Worm (Caenorhabditis elegans) whole organism, midembryonic: ENCODE data around the gene K08D10.11.
"Not testable (repeated sequence)": the region's sequence is repeated elsewhere in the genome, so short reads cannot be mapped to it uniquely, and the experiment has no call there.

Experiments used
- T22C8.4 ChIP-seq: fragments of 200-800 bp; sonication (Bioruptor generic); IDR thresholded peaks from 2 replicates; pipeline ENCODE4 v1.3.6; 2022; ENCODE audit warnings: missing genetic modification characterization, missing compliant biosample characterization
- cog-1 ChIP-seq: sonication (generic microtip); optimal IDR thresholded peaks from 2 replicates; lab custom pipeline; 2016; ENCODE audit warnings: missing genetic modification characterization, missing compliant biosample characterization
- flt-1 ChIP-seq: fragments of 200-800 bp; sonication (Bioruptor generic); IDR thresholded peaks from 2 replicates; pipeline ENCODE4 v1.3.6; 2022; ENCODE audit warnings: missing genetic modification characterization, missing compliant biosample characterization
- klf-2 ChIP-seq: fragments of 200-800 bp; sonication (Bioruptor generic); conservative IDR thresholded peaks from 2 replicates; pipeline ENCODE4 v1.3.6; 2022; ENCODE audit warnings: missing genetic modification reagents, missing genetic modification characterization, missing compliant biosample characterization
- med-1 ChIP-seq: sonication (generic microtip); optimal IDR thresholded peaks from 2 replicates; lab custom pipeline; 2017; ENCODE audit warnings: missing genetic modification characterization, mild to moderate bottlenecking, missing compliant biosample characterization, antibody characterized with exemption, missing genetic modification reagents; ENCODE audit not compliant: insufficient read depth
- ref-1 ChIP-seq: fragments of 200-800 bp; sonication (Bioruptor generic); conservative IDR thresholded peaks from 2 replicates; pipeline ENCODE4 v1.3.6; 2022; ENCODE audit warnings: missing genetic modification reagents, missing genetic modification characterization, missing compliant biosample characterization
- tab-1 ChIP-seq: fragments of 200-800 bp; sonication (Bioruptor generic); IDR thresholded peaks from 2 replicates; pipeline ENCODE4 v1.3.6; 2022; ENCODE audit warnings: missing genetic modification characterization, missing compliant biosample characterization
- ztf-23 ChIP-seq: fragments of 200-800 bp; sonication (Bioruptor generic); IDR thresholded peaks from 2 replicates; pipeline ENCODE4 v1.3.6; 2022; ENCODE audit warnings: missing genetic modification reagents, missing genetic modification characterization, missing compliant biosample characterization
- ztf-29 ChIP-seq: fragments of 200-800 bp; sonication (Bioruptor generic); IDR thresholded peaks from 2 replicates; pipeline ENCODE4 v1.3.6; 2022; ENCODE audit warnings: missing genetic modification reagents, missing genetic modification characterization, missing compliant biosample characterization

K08D10.11 gene

ce11 chrIV:4186099-4186498, at the start of gene K08D10.11:
TSS of gene K08D10.11 (minus strand) at chrIV:4186199.
- TF ChIP-seq ref-1 (GFP tag; lab: Robert Waterston, UW); ztf-23 (GFP tag; lab: Robert Waterston, UW); klf-2: not testable (repeated sequence)

DNA sequence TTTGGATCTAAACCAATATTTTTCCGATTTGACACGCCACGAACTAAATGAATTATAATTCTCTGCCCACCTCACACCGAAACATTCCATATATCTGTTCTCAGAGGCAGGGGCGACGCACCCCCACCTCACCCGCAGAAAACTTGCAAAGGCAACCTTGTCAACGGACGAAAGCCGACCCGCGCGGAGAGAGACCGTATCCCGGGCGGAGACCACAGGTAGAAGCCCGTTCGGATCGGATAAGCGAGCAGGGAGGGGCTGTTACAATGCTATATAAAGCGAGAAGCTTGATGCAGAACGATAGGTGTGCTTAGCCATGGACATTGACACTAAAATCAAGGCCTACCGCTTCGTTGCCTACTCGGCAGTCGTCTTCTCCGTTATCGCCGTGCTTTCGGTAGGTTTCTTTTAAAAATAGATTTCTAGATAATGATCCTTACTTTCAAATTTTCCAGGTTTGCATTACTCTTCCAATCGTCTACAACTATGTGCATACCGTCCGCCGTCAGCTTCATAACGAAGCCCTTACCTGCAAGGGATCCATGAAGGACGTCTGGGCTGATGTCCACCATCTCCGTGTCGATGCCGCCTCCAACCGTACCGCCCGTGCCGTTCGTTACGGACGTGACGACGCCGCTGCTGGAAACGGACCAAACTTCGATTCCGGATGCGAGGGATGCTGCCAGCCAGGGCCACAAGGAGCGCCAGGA, 49.5 kb upstream of the K08D10.11 start, which contains the start of the genes zipt-2.2 and dpy-13:
TSS of gene zipt-2.2 (minus strand) at position 51 of the 710 bp plus-strand sequence.
TSS of gene dpy-13 (plus strand) at position 300 of the 710 bp plus-strand sequence.
- no peak for TF ChIP-seq ztf-23 (GFP tag; lab: Robert Waterston, UW)
- no peak for TF ChIP-seq T22C8.4 (GFP tag; lab: Robert Waterston, UW)

- no peak for TF ChIP-seq ref-1 (GFP tag; lab: Robert Waterston, UW)
- TF ChIP-seq med-1 = no peak
- TF ChIP-seq ztf-23 (GFP tag; lab: Robert Waterston, UW) = no peak
- no peak for TF ChIP-seq cog-1
- no peak for TF ChIP-seq ztf-29 (GFP tag; lab: Robert Waterston, UW)
- TF ChIP-seq flt-1 (GFP tag; lab: Robert Waterston, UW) = no peak
- TF ChIP-seq klf-2 = no peak
- TF ChIP-seq tab-1 (GFP tag; lab: Robert Waterston, UW) = no peak
- no peak for TF ChIP-seq T22C8.4 (GFP tag; lab: Robert Waterston, UW)
Measured at ce11 chrIV:4227917-4228316, 41.9 kb upstream of the K08D10.11 start, which contains the start of gene srbc-70. TSS of gene srbc-70 (minus strand) at chrIV:4228017.

ce11 chrIV:4225851-4226250, 39.9 kb upstream of the K08D10.11 start, which contains the start of gene srbc-71:
TSS of gene srbc-71 (minus strand) at chrIV:4225951.
- TF ChIP-seq klf-2 (no peak), cog-1 (no peak), tab-1 (GFP tag; lab: Robert Waterston, UW) (no peak), ref-1 (GFP tag; lab: Robert Waterston, UW) (no peak), ztf-29 (GFP tag; lab: Robert Waterston, UW) (no peak), med-1 (no peak), flt-1 (GFP tag; lab: Robert Waterston, UW) (no peak), T22C8.4 (GFP tag; lab: Robert Waterston, UW) (no peak), ztf-23 (GFP tag; lab: Robert Waterston, UW) (no peak)

- TF ChIP-seq ztf-23 (GFP tag; lab: Robert Waterston, UW) = no peak
Measured at ce11 chrIV:4219983-4220382, 34.0 kb upstream of the K08D10.11 start, which contains the start of gene F30B5.11. TSS of gene F30B5.11 (minus strand) at chrIV:4220083.

- TF ChIP-seq tab-1 (GFP tag; lab: Robert Waterston, UW) = no peak
- no peak for TF ChIP-seq ztf-29 (GFP tag; lab: Robert Waterston, UW)
- TF ChIP-seq flt-1 (GFP tag; lab: Robert Waterston, UW) = no peak
- TF ChIP-seq klf-2 = no peak
- no peak for TF ChIP-seq med-1
Measured at ce11 chrIV:4218276-4218675, 32.3 kb upstream of the K08D10.11 start.

- TF ChIP-seq klf-2 (no peak), T22C8.4 (GFP tag; lab: Robert Waterston, UW) (no peak), cog-1 (no peak), tab-1 (GFP tag; lab: Robert Waterston, UW) (no peak), ref-1 (GFP tag; lab: Robert Waterston, UW) (no peak), ztf-29 (GFP tag; lab: Robert Waterston, UW) (no peak), med-1 (no peak), flt-1 (GFP tag; lab: Robert Waterston, UW) (no peak), ztf-23 (GFP tag; lab: Robert Waterston, UW) (no peak)
Measured at ce11 chrIV:4216099-4216894, 30.3 kb upstream of the K08D10.11 start.

- TF ChIP-seq ztf-29 (GFP tag; lab: Robert Waterston, UW) = no peak
- no peak for TF ChIP-seq T22C8.4 (GFP tag; lab: Robert Waterston, UW)
- TF ChIP-seq ref-1 (GFP tag; lab: Robert Waterston, UW) = no peak
- TF ChIP-seq cog-1 = no peak
- TF ChIP-seq ztf-23 (GFP tag; lab: Robert Waterston, UW) = no peak
- TF ChIP-seq klf-2 = no peak
- no peak for TF ChIP-seq tab-1 (GFP tag; lab: Robert Waterston, UW)
- TF ChIP-seq med-1 = no peak
- no peak for TF ChIP-seq flt-1 (GFP tag; lab: Robert Waterston, UW)
Measured at ce11 chrIV:4215349-4215748, 29.4 kb upstream of the K08D10.11 start.

- TF ChIP-seq klf-2 (no peak), T22C8.4 (GFP tag; lab: Robert Waterston, UW) (no peak), ref-1 (GFP tag; lab: Robert Waterston, UW) (no peak), ztf-29 (GFP tag; lab: Robert Waterston, UW) (no peak), med-1 (no peak), flt-1 (GFP tag; lab: Robert Waterston, UW) (no peak), cog-1 (no peak), ztf-23 (GFP tag; lab: Robert Waterston, UW) (no peak)
Measured at ce11 chrIV:4212733-4213132, 26.7 kb upstream of the K08D10.11 start.

ce11 chrIV:4210868-4211267, 24.9 kb upstream of the K08D10.11 start:
- no peak for TF ChIP-seq flt-1 (GFP tag; lab: Robert Waterston, UW)
- TF ChIP-seq tab-1 (GFP tag; lab: Robert Waterston, UW) = no peak
- no peak for TF ChIP-seq klf-2
- no peak for TF ChIP-seq ref-1 (GFP tag; lab: Robert Waterston, UW)
- no peak for TF ChIP-seq ztf-29 (GFP tag; lab: Robert Waterston, UW)
- no peak for TF ChIP-seq med-1
- TF ChIP-seq T22C8.4 (GFP tag; lab: Robert Waterston, UW) = no peak
- TF ChIP-seq ztf-23 (GFP tag; lab: Robert Waterston, UW) = no peak
- no peak for TF ChIP-seq cog-1
